Worm (Caenorhabditis elegans): ENCODE results near the gene swt-4.

Gene swt-4

ce11 chrIII:10604325-10604724 is 24.6 kb downstream of the swt-4 start (continued):
- no peak for TF ChIP-seq sem-4 (tag; optimal IDR thresholded peaks at IDR 0.05)
- TF ChIP-seq egl-27 (tag; optimal IDR thresholded peaks at IDR 0.05): no peak
- no peak for TF ChIP-seq fos-1 (tag; optimal IDR thresholded peaks at IDR 0.05)
- no peak for TF ChIP-seq peb-1 (tag; optimal IDR thresholded peaks at IDR 0.05)
- no peak for TF ChIP-seq F13H6.1 (tag; optimal IDR thresholded peaks at IDR 0.05)
- TF ChIP-seq nhr-129 (tag; optimal IDR thresholded peaks at IDR 0.05): peak; percentile 32
- no peak for TF ChIP-seq blmp-1 (tag; optimal IDR thresholded peaks at IDR 0.05; ENCODE audit: insufficient read depth)
- no peak for TF ChIP-seq ztf-11 (tag; optimal IDR thresholded peaks at IDR 0.05)
- no peak for TF ChIP-seq lin-39 (tag; optimal IDR thresholded peaks at IDR 0.05)

ce11 chrIII:10603248-10603647 is 25.7 kb downstream of the swt-4 start, which contains the start of gene Y39A1A.2:
Gene Y39A1A.2, minus strand, starts transcription at chrIII:10603566.
- no peak for TF ChIP-seq nhr-6 (tag; optimal IDR thresholded peaks at IDR 0.05)
- TF ChIP-seq nhr-25 (tag; optimal IDR thresholded peaks at IDR 0.05): no peak
- TF ChIP-seq ztf-11 (tag; optimal IDR thresholded peaks at IDR 0.05): no peak
- TF ChIP-seq aly-2 (tag; optimal IDR thresholded peaks at IDR 0.05): no peak

- TF ChIP-seq aly-2 (tag; optimal IDR thresholded peaks at IDR 0.05): no peak
- TF ChIP-seq elt-3 (tag; optimal IDR thresholded peaks at IDR 0.05): no peak
- peak; percentile 12 for TF ChIP-seq sma-9 (GFP tag; optimal IDR thresholded peaks at IDR 0.05)
- no peak for TF ChIP-seq sma-9 (tag; optimal IDR thresholded peaks at IDR 0.05)
Observed at ce11 chrIII:10600894-10601293, 28.0 kb downstream of the swt-4 start.

- TF ChIP-seq aly-2 (tag; optimal IDR thresholded peaks at IDR 0.05): no peak
- no peak for TF ChIP-seq peb-1 (tag; optimal IDR thresholded peaks at IDR 0.05)
- TF ChIP-seq mbf-1 (tag; optimal IDR thresholded peaks at IDR 0.05): no peak
- TF ChIP-seq F13H6.1 (tag; optimal IDR thresholded peaks at IDR 0.05): no peak
Observed at ce11 chrIII:10600138-10600626, 28.8 kb downstream of the swt-4 start, which contains the start of gene epg-6. Gene epg-6, minus strand, starts transcription at chrIII:10600188.

- TF ChIP-seq egl-27 (tag; optimal IDR thresholded peaks at IDR 0.05): peak; percentile 49
- TF ChIP-seq elt-3 (tag; optimal IDR thresholded peaks at IDR 0.05): no peak
- TF ChIP-seq crh-2 (tag; optimal IDR thresholded peaks at IDR 0.05): peak; percentile 78
- no peak for TF ChIP-seq peb-1 (tag; optimal IDR thresholded peaks at IDR 0.05)
- no peak for TF ChIP-seq aly-2 (tag; optimal IDR thresholded peaks at IDR 0.05)
- peak; percentile 98 for TF ChIP-seq fos-1 (tag; optimal IDR thresholded peaks at IDR 0.05)
- peak; percentile 74 for TF ChIP-seq gmeb-1 (tag; optimal IDR thresholded peaks at IDR 0.05)
- no peak for TF ChIP-seq nhr-12 (tag; optimal IDR thresholded peaks at IDR 0.05)
- TF ChIP-seq nhr-25 (tag; optimal IDR thresholded peaks at IDR 0.05): peak; percentile 75
- no peak for TF ChIP-seq unc-62 (GFP tag; optimal IDR thresholded peaks at IDR 0.05)
- TF ChIP-seq dmd-4 (tag; optimal IDR thresholded peaks at IDR 0.05): no peak
- no peak for TF ChIP-seq elt-1 (tag; optimal IDR thresholded peaks at IDR 0.05)
- TF ChIP-seq nhr-6 (tag; optimal IDR thresholded peaks at IDR 0.05): peak; percentile 30
- peak; percentile 17 for TF ChIP-seq ama-1 (optimal IDR thresholded peaks at IDR 0.05)
- no peak for TF ChIP-seq sma-9 (GFP tag; optimal IDR thresholded peaks at IDR 0.05)
- TF ChIP-seq sma-9 (tag; optimal IDR thresholded peaks at IDR 0.05): no peak
- no peak for TF ChIP-seq nhr-10 (tag; optimal IDR thresholded peaks at IDR 0.05)
- peak; percentile 31 for TF ChIP-seq sma-3 (GFP tag; optimal IDR thresholded peaks at IDR 0.05)
- TF ChIP-seq snpc-4 (tag; optimal IDR thresholded peaks at IDR 0.05): peak; percentile 23
- TF ChIP-seq nhr-237 (tag; optimal IDR thresholded peaks at IDR 0.05): no peak
- peak; percentile 1 for TF ChIP-seq blmp-1 (tag; optimal IDR thresholded peaks at IDR 0.05; ENCODE audit: insufficient read depth)
- no peak for TF ChIP-seq Y55F3AM.14 (GFP tag; optimal IDR thresholded peaks at IDR 0.05)
- peak; percentile 8 for TF ChIP-seq mab-5 (tag; optimal IDR thresholded peaks at IDR 0.05)
- TF ChIP-seq nhr-21 (tag; optimal IDR thresholded peaks at IDR 0.05): peak; percentile 10
- TF ChIP-seq lin-11 (tag; optimal IDR thresholded peaks at IDR 0.05): peak; percentile 50
- peak; percentile 46 for TF ChIP-seq lin-13 (GFP tag; optimal IDR thresholded peaks at IDR 0.05)
- TF ChIP-seq F13H6.1 (tag; optimal IDR thresholded peaks at IDR 0.05): peak; percentile 69
- peak; percentile 88 for TF ChIP-seq C34F6.9 (tag; optimal IDR thresholded peaks at IDR 0.05)
- no peak for TF ChIP-seq nhr-11 (tag; optimal IDR thresholded peaks at IDR 0.05)
- no peak for TF ChIP-seq R02D3.7 (tag; optimal IDR thresholded peaks at IDR 0.05)
- TF ChIP-seq lsy-2 (tag; optimal IDR thresholded peaks at IDR 0.05): peak; percentile 49 to 85
- peak; percentile 79 for TF ChIP-seq nhr-129 (tag; optimal IDR thresholded peaks at IDR 0.05)
- TF ChIP-seq zag-1 (tag; optimal IDR thresholded peaks at IDR 0.05): no peak
- no peak for TF ChIP-seq lin-39 (tag; optimal IDR thresholded peaks at IDR 0.05)
- TF ChIP-seq unc-55 (GFP tag; optimal IDR thresholded peaks at IDR 0.05): peak; percentile 67
- no peak for TF ChIP-seq mdl-1 (tag; optimal IDR thresholded peaks at IDR 0.05)
- TF ChIP-seq ceh-16 (tag; optimal IDR thresholded peaks at IDR 0.05): peak; percentile 27
Observed at ce11 chrIII:10599699-10600098, 29.2 kb downstream of the swt-4 start.
